Fruit fly (Drosophila melanogaster) whole organism, adult: ENCODE results near the gene Tpst.

ENCODE experiments used
- CG11617 ChIP-seq: fragments of 200-800 bp; sonication (Bioruptor generic); optimal IDR thresholded peaks from 2 replicates; lab custom pipeline; 2017; ENCODE audit warnings: mild to moderate bottlenecking, missing biosample characterization, missing genetic modification reagents, missing genetic modification characterization
- CG12768 ChIP-seq: fragments of 200-800 bp; sonication (Bioruptor generic); optimal IDR thresholded peaks from 2 replicates; lab custom pipeline; 2017; ENCODE audit warnings: missing biosample characterization, missing genetic modification characterization, mild to moderate bottlenecking, moderate library complexity, missing genetic modification reagents
- CG14711 ChIP-seq: fragments of 200-800 bp; sonication (Bioruptor generic); optimal IDR thresholded peaks from 2 replicates; lab custom pipeline; 2018; ENCODE audit warnings: missing biosample characterization, mild to moderate bottlenecking, missing genetic modification characterization, moderate library complexity
- CG1620 ChIP-seq: fragments of 200-800 bp; sonication (Bioruptor generic); optimal IDR thresholded peaks from 2 replicates; lab custom pipeline; 2016; ENCODE audit warnings: missing biosample characterization, missing genetic modification characterization
- CG33017 ChIP-seq: fragments of 200-800 bp; sonication (Bioruptor generic); optimal IDR thresholded peaks from 2 replicates; lab custom pipeline; 2018; ENCODE audit warnings: missing biosample characterization, mild to moderate bottlenecking, missing genetic modification characterization, moderate library complexity
- CG5204 ChIP-seq: fragments of 200-800 bp; sonication (Bioruptor generic); optimal IDR thresholded peaks from 2 replicates; lab custom pipeline; 2016; ENCODE audit warnings: missing biosample characterization, missing genetic modification characterization
- CG7045 ChIP-seq: fragments of 200-800 bp; sonication (Bioruptor generic); optimal IDR thresholded peaks from 2 replicates; lab custom pipeline; 2017; ENCODE audit warnings: missing biosample characterization, mild to moderate bottlenecking, missing genetic modification characterization
- CG7101 ChIP-seq: fragments of 200-800 bp; sonication (Bioruptor generic); optimal IDR thresholded peaks from 2 replicates; lab custom pipeline; 2018; ENCODE audit warnings: missing biosample characterization, mild to moderate bottlenecking, missing genetic modification characterization, moderate library complexity
- Clk ChIP-seq: fragments of 200-800 bp; sonication (Bioruptor generic); optimal IDR thresholded peaks from 2 replicates; lab custom pipeline; 2017; ENCODE audit warnings: missing biosample characterization, missing genetic modification characterization
- Crg-1 ChIP-seq: fragments of 200-800 bp; sonication (Bioruptor generic); optimal IDR thresholded peaks from 2 replicates; lab custom pipeline; 2016; ENCODE audit warnings: missing biosample characterization, missing genetic modification characterization
- Hr96 ChIP-seq: fragments of 200-800 bp; sonication (Bioruptor generic); optimal IDR thresholded peaks from 2 replicates; lab custom pipeline; 2016; ENCODE audit warnings: missing biosample characterization, missing genetic modification characterization
- Mnt ChIP-seq: fragments of 200-800 bp; sonication (Bioruptor generic); optimal IDR thresholded peaks from 2 replicates; lab custom pipeline; 2016; ENCODE audit warnings: missing biosample characterization, mild to moderate bottlenecking, missing genetic modification characterization
- bab1 ChIP-seq: fragments of 200-800 bp; sonication (Bioruptor generic); optimal IDR thresholded peaks from 3 replicates; lab custom pipeline; 2019; ENCODE audit warnings: missing biosample characterization, mild to moderate bottlenecking, missing genetic modification characterization, moderate library complexity
- cic ChIP-seq: fragments of 200-800 bp; sonication (Bioruptor generic); optimal IDR thresholded peaks from 2 replicates; lab custom pipeline; 2017; ENCODE audit warnings: missing biosample characterization, mild to moderate bottlenecking, missing genetic modification characterization, moderate library complexity
- cnc ChIP-seq, 2 experiments: fragments of >200 bp; optimal IDR thresholded peaks; 2 replicates each; lab custom pipeline; 2017
- kay ChIP-seq: fragments of 200-800 bp; sonication (Bioruptor generic); peaks from one replicate; lab custom pipeline; 2016; ENCODE audit warnings: missing biosample characterization, missing genetic modification characterization, borderline replicate concordance
- ovo ChIP-seq: fragments of 200-800 bp; sonication (Bioruptor generic); optimal IDR thresholded peaks from 2 replicates; lab custom pipeline; 2016; ENCODE audit warnings: missing biosample characterization, missing genetic modification characterization
- pad ChIP-seq: fragments of 200-800 bp; sonication (Bioruptor generic); optimal IDR thresholded peaks from 3 replicates; lab custom pipeline; 2017; ENCODE audit warnings: missing biosample characterization, missing genetic modification characterization, mild to moderate bottlenecking, moderate library complexity, missing genetic modification reagents
- tj ChIP-seq: fragments of 200-800 bp; sonication (Bioruptor generic); optimal IDR thresholded peaks from 3 replicates; lab custom pipeline; 2017; ENCODE audit warnings: missing biosample characterization, mild to moderate bottlenecking, missing genetic modification characterization, moderate library complexity
- toe ChIP-seq: fragments of 200-800 bp; sonication (Bioruptor generic); optimal IDR thresholded peaks from 2 replicates; lab custom pipeline; 2016; ENCODE audit warnings: missing biosample characterization, missing genetic modification characterization

Tpst gene

DNA sequence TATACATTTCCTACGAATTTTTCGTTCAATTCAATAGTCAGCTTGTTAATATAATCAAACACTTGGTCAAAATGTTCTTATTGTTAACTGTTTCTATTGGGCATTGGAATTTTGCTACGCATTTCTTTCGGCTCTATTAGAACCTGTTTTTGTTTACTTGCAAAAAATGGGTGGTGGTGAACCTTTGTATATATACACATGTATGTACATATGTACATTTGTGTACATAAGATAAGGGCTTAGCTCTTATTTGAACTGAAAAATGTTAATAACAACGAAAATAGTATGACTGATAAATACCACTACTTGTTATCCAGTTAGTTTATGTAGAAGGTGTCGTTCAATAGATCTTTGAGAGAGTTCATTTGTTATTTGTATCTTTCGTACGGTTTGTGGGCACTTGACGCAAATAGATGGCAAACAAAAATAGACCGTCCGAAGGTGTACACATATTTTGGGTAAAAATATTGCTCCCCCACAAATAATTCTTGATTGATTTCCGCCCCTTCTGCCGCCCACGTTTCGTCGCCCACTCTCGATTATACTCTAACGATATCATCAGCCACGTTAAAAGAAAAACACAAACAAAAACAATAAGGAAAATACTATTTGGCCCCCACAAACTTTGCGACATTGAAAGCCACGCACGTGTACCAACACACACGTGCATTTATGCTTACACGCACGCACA, 62.4 kb downstream of the Tpst start:
- TF ChIP-seq CG7045 (GFP tag; lab: Kevin White, UChicago) (no peak), Mnt (GFP tag; lab: Kevin White, UChicago) (no peak), Clk (no peak), ovo (GFP tag; lab: Kevin White, UChicago) (no peak), Crg-1 (no peak), CG5204 (GFP tag; lab: Kevin White, UChicago) (no peak), CG33017 (tag; lab: Kevin White, UChicago) (no peak), cnc (optimal IDR thresholded peaks at IDR 0.05; lab: Kevin White, UChicago) (no peak), toe (no peak), CG12768 (GFP tag; lab: Kevin White, UChicago) (no peak)

DNA sequence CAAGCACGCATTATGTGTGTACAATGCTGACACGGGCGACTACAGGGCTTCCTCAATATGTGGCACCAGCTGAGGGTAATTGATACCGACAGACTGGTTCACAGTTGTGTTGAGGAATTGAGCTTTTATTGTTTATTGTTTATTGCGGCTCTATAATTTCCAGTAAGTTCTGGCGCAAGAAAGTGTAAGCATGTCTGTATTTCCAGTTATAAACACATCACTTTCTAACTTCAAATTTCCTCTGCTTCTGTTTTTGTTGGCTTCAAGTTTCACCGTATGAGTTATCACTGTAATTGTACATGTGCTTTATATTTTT, 62.9 kb downstream of the Tpst start:
- no peak for TF ChIP-seq CG7101 (tag; lab: Kevin White, UChicago)
- TF ChIP-seq Mnt (GFP tag; lab: Kevin White, UChicago), result peak; percentile 38
- TF ChIP-seq pad (GFP tag; lab: Kevin White, UChicago), result no peak
- peak; percentile 15 for TF ChIP-seq CG33017 (tag; lab: Kevin White, UChicago)
- TF ChIP-seq CG7045 (GFP tag; lab: Kevin White, UChicago), result peak; percentile 25

DNA sequence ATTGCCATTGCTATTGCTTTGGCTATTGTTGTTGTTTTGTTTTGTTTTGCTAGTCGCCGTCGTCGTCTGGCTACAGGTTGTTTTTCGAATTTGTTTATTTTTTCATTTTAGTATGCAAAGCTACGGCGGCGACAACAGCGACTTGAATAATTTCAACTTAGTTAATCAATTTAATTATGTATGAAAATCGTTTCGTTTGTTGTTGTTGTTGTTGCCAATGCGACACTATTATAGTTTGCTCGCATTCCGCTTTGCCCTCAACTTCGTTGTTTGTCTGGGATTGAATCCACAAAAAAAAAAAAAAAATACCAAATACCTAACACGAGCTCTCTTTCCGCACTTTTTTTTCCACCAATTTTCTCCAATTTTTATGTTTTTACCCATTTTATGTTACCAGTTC, 64.2 kb downstream of the Tpst start:
- TF ChIP-seq ovo (GFP tag; lab: Kevin White, UChicago), result no peak
- peak; percentile 20 for TF ChIP-seq kay (GFP tag; lab: Kevin White, UChicago)
- no peak for TF ChIP-seq pad (GFP tag; lab: Kevin White, UChicago)
- TF ChIP-seq CG1620 (GFP tag; lab: Kevin White, UChicago), result no peak
- no peak for TF ChIP-seq bab1 (GFP tag; lab: Kevin White, UChicago)

DNA sequence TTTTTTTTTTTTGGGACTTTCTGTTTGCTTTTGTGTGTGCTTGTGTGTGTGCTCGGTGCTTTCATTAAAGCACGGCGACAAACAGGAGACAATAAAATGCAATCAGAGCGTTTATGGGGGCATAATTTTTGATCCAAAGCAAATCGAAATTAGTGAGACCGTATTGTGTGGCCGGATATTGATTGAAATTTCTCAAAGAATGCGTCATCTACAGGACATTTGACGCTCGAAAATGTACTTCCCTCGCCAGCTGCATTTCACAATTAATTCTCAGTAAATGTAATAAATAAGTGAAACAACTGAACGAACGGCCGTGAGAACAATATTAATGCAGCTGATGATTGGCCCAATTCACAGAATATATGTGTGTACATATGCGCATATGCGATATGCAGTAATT, 65.8 kb downstream of the Tpst start:
- TF ChIP-seq kay (GFP tag; lab: Kevin White, UChicago) (peak; percentile 41), bab1 (GFP tag; lab: Kevin White, UChicago) (no peak), CG7101 (tag; lab: Kevin White, UChicago) (no peak), CG12768 (GFP tag; lab: Kevin White, UChicago) (no peak), CG5204 (GFP tag; lab: Kevin White, UChicago) (no peak)

DNA sequence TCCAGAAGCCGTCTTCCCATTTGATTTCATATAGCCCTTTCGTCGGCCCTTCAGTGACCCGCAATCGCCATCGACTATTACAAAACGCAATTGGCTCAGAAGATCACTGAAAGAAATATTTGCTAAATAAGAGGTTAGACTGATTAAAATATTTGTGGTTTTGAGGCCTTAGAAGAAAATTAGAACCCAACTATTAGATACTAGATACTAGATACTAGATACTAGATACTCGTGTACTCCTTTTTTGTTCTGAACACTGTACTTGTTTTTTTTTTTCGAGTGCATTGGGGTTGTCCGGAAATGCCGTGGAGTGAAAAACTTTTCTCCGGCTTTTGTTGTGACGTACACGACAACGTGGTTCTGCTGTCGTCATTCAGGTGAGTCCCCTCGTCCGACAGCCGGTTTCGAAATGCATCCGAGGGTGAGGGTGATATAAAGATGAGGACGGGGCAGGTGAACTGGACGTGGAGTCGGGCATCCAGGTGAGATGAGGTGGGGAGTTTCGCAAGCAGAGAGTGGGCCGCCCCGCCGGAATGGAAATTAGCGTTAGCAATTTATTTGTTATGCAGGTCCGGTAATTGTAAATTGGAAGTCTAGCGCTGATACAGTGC, 66.8 kb downstream of the Tpst start:
- no peak for TF ChIP-seq Clk
- no peak for TF ChIP-seq kay (GFP tag; lab: Kevin White, UChicago)
- no peak for TF ChIP-seq pad (GFP tag; lab: Kevin White, UChicago)
- TF ChIP-seq toe, result no peak
- peak; percentile 55 for TF ChIP-seq CG7045 (GFP tag; lab: Kevin White, UChicago)
- TF ChIP-seq CG12768 (GFP tag; lab: Kevin White, UChicago), result peak; percentile 37
- TF ChIP-seq Mnt (GFP tag; lab: Kevin White, UChicago), result peak; percentile 18
- TF ChIP-seq ovo (GFP tag; lab: Kevin White, UChicago), result no peak
- peak; percentile 23 for TF ChIP-seq tj (GFP tag; lab: Kevin White, UChicago)
- TF ChIP-seq bab1 (GFP tag; lab: Kevin White, UChicago), result peak; percentile 56
- TF ChIP-seq CG14711, result peak; percentile 57
- TF ChIP-seq cic (GFP tag; lab: Kevin White, UChicago), result no peak
- peak; percentile 2 for TF ChIP-seq CG1620 (GFP tag; lab: Kevin White, UChicago)
- no peak for TF ChIP-seq Hr96 (GFP tag; lab: Kevin White, UChicago)
- TF ChIP-seq cnc (optimal IDR thresholded peaks at IDR 0.05; lab: Kevin White, UChicago), result no peak
- peak; percentile 39 for TF ChIP-seq CG11617 (GFP tag; lab: Kevin White, UChicago)
- peak; percentile 42 for TF ChIP-seq CG5204 (GFP tag; lab: Kevin White, UChicago)
- peak; percentile 64 for TF ChIP-seq CG33017 (tag; lab: Kevin White, UChicago)
- peak; percentile 62 for TF ChIP-seq CG7101 (tag; lab: Kevin White, UChicago)
- TF ChIP-seq Crg-1, result no peak

DNA sequence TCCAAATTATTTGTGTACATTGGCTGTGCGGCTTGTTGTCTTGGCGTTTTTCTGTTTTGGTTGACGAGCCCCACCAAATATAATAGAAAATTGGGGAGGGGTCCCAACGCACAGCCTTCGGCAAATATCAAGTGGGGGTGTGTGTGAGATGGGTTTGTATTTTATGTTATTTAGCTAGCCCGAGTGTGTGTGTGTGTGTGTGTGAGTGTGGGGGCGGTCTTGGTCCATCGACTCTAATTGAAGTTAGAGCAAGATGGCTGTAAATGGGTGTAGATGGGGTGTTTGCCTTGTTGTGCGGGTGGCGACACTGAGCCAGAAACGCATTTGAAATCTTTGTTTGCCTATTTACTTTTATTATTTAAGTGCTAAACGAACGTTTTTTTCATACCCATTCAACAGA, 69.0 kb downstream of the Tpst start:
- TF ChIP-seq Clk (no peak), toe (no peak), CG12768 (GFP tag; lab: Kevin White, UChicago) (no peak), CG5204 (GFP tag; lab: Kevin White, UChicago) (no peak), Hr96 (GFP tag; lab: Kevin White, UChicago) (no peak), CG11617 (GFP tag; lab: Kevin White, UChicago) (no peak), Mnt (GFP tag; lab: Kevin White, UChicago) (no peak), cic (GFP tag; lab: Kevin White, UChicago) (no peak), CG33017 (tag; lab: Kevin White, UChicago) (no peak), tj (GFP tag; lab: Kevin White, UChicago) (no peak), ovo (GFP tag; lab: Kevin White, UChicago) (no peak), CG1620 (GFP tag; lab: Kevin White, UChicago) (no peak), pad (GFP tag; lab: Kevin White, UChicago) (no peak), bab1 (GFP tag; lab: Kevin White, UChicago) (no peak), kay (GFP tag; lab: Kevin White, UChicago) (no peak), CG14711 (no peak)
